Fruit fly (Drosophila melanogaster) whole organism, embryonic: ENCODE measurements around the gene Svil.

ENCODE experiments used
- Asciz ChIP-seq: fragments of 200-800 bp; sonication (Bioruptor generic); optimal IDR thresholded peaks from 2 replicates; lab custom pipeline; 2017; ENCODE audit warnings: missing biosample characterization, mild to moderate bottlenecking, missing genetic modification characterization, missing genetic modification reagents
- CG11504 ChIP-seq: fragments of 200-800 bp; sonication (Bioruptor generic); optimal IDR thresholded peaks from 3 replicates; lab custom pipeline; 2019; ENCODE audit warnings: missing biosample characterization, mild to moderate bottlenecking, missing genetic modification characterization, moderate library complexity
- CG11695 ChIP-seq: fragments of 200-800 bp; sonication (Bioruptor generic); IDR thresholded peaks from 3 replicates; pipeline ENCODE4 v1.3.6; 2022; ENCODE audit warnings: missing biosample characterization, missing genetic modification characterization
- CG12219 ChIP-seq: fragments of 200-800 bp; sonication (Bioruptor generic); optimal IDR thresholded peaks from 3 replicates; lab custom pipeline; 2018; ENCODE audit warnings: missing biosample characterization, mild to moderate bottlenecking, missing genetic modification characterization
- CG12299 ChIP-seq: fragments of 200-800 bp; sonication (Bioruptor generic); optimal IDR thresholded peaks from 2 replicates; lab custom pipeline; 2018; ENCODE audit warnings: missing biosample characterization, mild to moderate bottlenecking, missing genetic modification characterization
- CG13123 ChIP-seq: fragments of 200-800 bp; sonication (Bioruptor generic); optimal IDR thresholded peaks from 2 replicates; lab custom pipeline; 2016; ENCODE audit warnings: missing biosample characterization, missing genetic modification characterization
- CG13296 ChIP-seq: fragments of 200-800 bp; sonication (Bioruptor generic); optimal IDR thresholded peaks from 3 replicates; lab custom pipeline; 2018; ENCODE audit warnings: missing biosample characterization, mild to moderate bottlenecking, missing genetic modification characterization
- CG14014 ChIP-seq: fragments of 200-800 bp; sonication (Bioruptor generic); IDR thresholded peaks from 2 replicates; pipeline ENCODE4 v1.3.6; 2022; ENCODE audit warnings: missing biosample characterization, missing genetic modification characterization
- CG14441 ChIP-seq: fragments of 200-800 bp; sonication (Bioruptor generic); IDR thresholded peaks from 2 replicates; pipeline ENCODE4 v1.3.6; 2022; ENCODE audit warnings: missing biosample characterization, missing genetic modification characterization
- CG14710 ChIP-seq: fragments of 200-800 bp; sonication (Bioruptor generic); optimal IDR thresholded peaks from 3 replicates; lab custom pipeline; 2019; ENCODE audit warnings: missing biosample characterization, mild to moderate bottlenecking, missing genetic modification characterization, moderate library complexity
- CG14965 ChIP-seq: fragments of 200-800 bp; sonication (Bioruptor generic); optimal IDR thresholded peaks from 2 replicates; lab custom pipeline; 2016; ENCODE audit warnings: missing biosample characterization, missing genetic modification characterization, borderline replicate concordance
- CG1602 ChIP-seq: fragments of 200-800 bp; sonication (Bioruptor generic); optimal IDR thresholded peaks from 3 replicates; lab custom pipeline; 2016; ENCODE audit warnings: missing biosample characterization, missing genetic modification characterization
- CG16815 ChIP-seq: fragments of 200-800 bp; sonication (Bioruptor generic); optimal IDR thresholded peaks from 3 replicates; lab custom pipeline; 2017; ENCODE audit warnings: missing biosample characterization, mild to moderate bottlenecking, missing genetic modification characterization
- CG17186 ChIP-seq: fragments of 200-800 bp; sonication (Bioruptor generic); optimal IDR thresholded peaks from 3 replicates; lab custom pipeline; 2017; ENCODE audit warnings: missing biosample characterization, missing genetic modification reagents, missing genetic modification characterization
- CG17385 ChIP-seq: fragments of 200-800 bp; sonication (Bioruptor generic); optimal IDR thresholded peaks from 3 replicates; lab custom pipeline; 2018; ENCODE audit warnings: missing biosample characterization, mild to moderate bottlenecking, missing genetic modification characterization
- CG17912 ChIP-seq: fragments of 200-800 bp; sonication (Bioruptor generic); optimal IDR thresholded peaks from 2 replicates; lab custom pipeline; 2018; ENCODE audit warnings: missing biosample characterization, mild to moderate bottlenecking, missing genetic modification characterization
- CG1832 ChIP-seq: fragments of 200-800 bp; sonication (Bioruptor generic); optimal IDR thresholded peaks from 2 replicates; lab custom pipeline; 2017; ENCODE audit warnings: missing biosample characterization, mild to moderate bottlenecking, missing genetic modification characterization, inconsistent platforms
- CG4854 ChIP-seq: fragments of 200-800 bp; sonication (Bioruptor generic); optimal IDR thresholded peaks from 2 replicates; lab custom pipeline; 2016; ENCODE audit warnings: missing biosample characterization, missing genetic modification characterization, inconsistent platforms
- CG8388 ChIP-seq: fragments of 200-800 bp; sonication (Bioruptor generic); optimal IDR thresholded peaks from 2 replicates; lab custom pipeline; 2019; ENCODE audit warnings: missing biosample characterization, mild to moderate bottlenecking, missing genetic modification characterization, moderate library complexity
- CG8478 ChIP-seq: fragments of >200 bp; optimal IDR thresholded peaks from 2 replicates; lab custom pipeline; 2018
- Dll ChIP-seq: fragments of 200-800 bp; sonication (Bioruptor generic); IDR thresholded peaks from 4 replicates; pipeline ENCODE4 v1.3.6; 2022; ENCODE audit warnings: missing biosample characterization, missing genetic modification characterization; ENCODE audit not compliant: partially characterized antibody
- Ets65A ChIP-seq: fragments of 200-800 bp; sonication (Bioruptor generic); peaks from one replicate; lab custom pipeline; 2016; ENCODE audit warnings: missing biosample characterization, missing genetic modification characterization
- Oaz ChIP-seq: fragments of 200-800 bp; sonication (Bioruptor generic); IDR thresholded peaks from 2 replicates; pipeline ENCODE4 v1.3.6; 2022; ENCODE audit warnings: missing biosample characterization, missing genetic modification characterization
- Optix ChIP-seq: fragments of 200-800 bp; sonication (Bioruptor generic); IDR thresholded peaks from 3 replicates; pipeline ENCODE4 v1.3.6; 2022; ENCODE audit warnings: missing biosample characterization, missing genetic modification characterization
- Rfx ChIP-seq: fragments of 200-800 bp; sonication (Bioruptor generic); IDR thresholded peaks from 2 replicates; pipeline ENCODE4 v1.3.6; 2022; ENCODE audit warnings: missing biosample characterization, missing genetic modification characterization
- Side ChIP-seq: fragments of 200-800 bp; sonication (Bioruptor generic); optimal IDR thresholded peaks from 2 replicates; lab custom pipeline; 2016; ENCODE audit warnings: missing biosample characterization, missing genetic modification characterization
- Sin3A ChIP-seq: fragments of >200 bp; optimal IDR thresholded peaks from 2 replicates; lab custom pipeline; 2018
- Sox102F ChIP-seq: fragments of 200-800 bp; sonication (Bioruptor generic); optimal IDR thresholded peaks from 2 replicates; lab custom pipeline; 2018; ENCODE audit warnings: missing biosample characterization, mild to moderate bottlenecking, missing genetic modification characterization, moderate library complexity
- Taf1 ChIP-seq: fragments of 200-800 bp; sonication (Bioruptor generic); IDR thresholded peaks from 2 replicates; pipeline ENCODE4 v1.3.6; 2022; ENCODE audit warnings: missing biosample characterization, missing genetic modification characterization
- Usf ChIP-seq: fragments of 200-800 bp; sonication (Bioruptor generic); optimal IDR thresholded peaks from 2 replicates; lab custom pipeline; 2017; ENCODE audit warnings: missing genotype, missing biosample characterization, missing genetic modification characterization
- ara ChIP-seq: fragments of 200-800 bp; sonication (Bioruptor generic); IDR thresholded peaks from 2 replicates; pipeline ENCODE4 v1.3.6; 2022; ENCODE audit warnings: missing biosample characterization, missing genetic modification characterization
- chm ChIP-seq: fragments of 200-800 bp; sonication (Bioruptor generic); IDR thresholded peaks from 2 replicates; pipeline ENCODE4 v1.3.6; 2022; ENCODE audit warnings: missing biosample characterization, missing genetic modification characterization
- dimm ChIP-seq: fragments of 200-800 bp; sonication (Bioruptor generic); IDR thresholded peaks from 2 replicates; pipeline ENCODE4 v1.3.6; 2022; ENCODE audit warnings: missing biosample characterization, missing genetic modification characterization
- dmrt99B ChIP-seq: fragments of 200-800 bp; sonication (Bioruptor generic); optimal IDR thresholded peaks from 2 replicates; lab custom pipeline; 2018; ENCODE audit warnings: missing biosample characterization, mild to moderate bottlenecking, missing genetic modification characterization, moderate library complexity
- esg ChIP-seq: fragments of 200-800 bp; sonication (Bioruptor generic); conservative IDR thresholded peaks from 2 replicates; pipeline ENCODE4 v1.3.6; 2022; ENCODE audit warnings: missing biosample characterization, missing genetic modification characterization
- fd64A ChIP-seq: fragments of 200-800 bp; sonication (Bioruptor generic); optimal IDR thresholded peaks from 3 replicates; lab custom pipeline; 2018; ENCODE audit warnings: missing biosample characterization, mild to moderate bottlenecking, missing genetic modification characterization
- gcm2 ChIP-seq: fragments of 200-800 bp; sonication (Bioruptor generic); optimal IDR thresholded peaks from 2 replicates; lab custom pipeline; 2016; ENCODE audit warnings: missing biosample characterization, missing genetic modification characterization
- gem ChIP-seq: fragments of 200-800 bp; sonication (Bioruptor generic); optimal IDR thresholded peaks from 2 replicates; lab custom pipeline; 2019; ENCODE audit warnings: missing biosample characterization, mild to moderate bottlenecking, missing genetic modification characterization, moderate library complexity
- gfzf ChIP-seq: fragments of 200-800 bp; sonication (Bioruptor generic); optimal IDR thresholded peaks from 2 replicates; lab custom pipeline; 2016; ENCODE audit warnings: missing biosample characterization, mild to moderate bottlenecking, missing genetic modification characterization, moderate library complexity
- knrl ChIP-seq: fragments of 200-800 bp; sonication (Bioruptor generic); IDR thresholded peaks from 3 replicates; pipeline ENCODE4 v1.3.6; 2022; ENCODE audit warnings: missing biosample characterization, missing genetic modification characterization; ENCODE audit not compliant: partially characterized antibody
- otp ChIP-seq: fragments of 200-800 bp; sonication (Bioruptor generic); IDR thresholded peaks from 3 replicates; pipeline ENCODE4, ENCODE4 v1.3.6; 2022; ENCODE audit warnings: missing biosample characterization, missing genetic modification characterization
- phol ChIP-seq: fragments of 200-800 bp; sonication (Bioruptor generic); optimal IDR thresholded peaks from 3 replicates; lab custom pipeline; 2018; ENCODE audit warnings: missing biosample characterization, mild to moderate bottlenecking, missing genetic modification characterization, moderate library complexity
- pita ChIP-seq: fragments of 200-800 bp; sonication (Bioruptor generic); optimal IDR thresholded peaks from 2 replicates; lab custom pipeline; 2017; ENCODE audit warnings: missing biosample characterization, mild to moderate bottlenecking, missing genetic modification characterization
- pros ChIP-seq: fragments of 200-800 bp; sonication (Bioruptor generic); optimal IDR thresholded peaks from 3 replicates; lab custom pipeline; 2019; ENCODE audit warnings: missing biosample characterization, mild to moderate bottlenecking, missing genetic modification characterization, moderate library complexity
- psq ChIP-seq: fragments of 200-800 bp; sonication (Bioruptor generic); optimal IDR thresholded peaks from 2 replicates; lab custom pipeline; 2017; ENCODE audit warnings: missing biosample characterization, missing genetic modification characterization
- ro ChIP-seq: fragments of 200-800 bp; sonication (Bioruptor generic); IDR thresholded peaks from 2 replicates; pipeline ENCODE4 v1.3.6; 2022; ENCODE audit warnings: missing biosample characterization, missing genetic modification characterization
- sd ChIP-seq: fragments of 200-800 bp; sonication (Bioruptor generic); optimal IDR thresholded peaks from 3 replicates; lab custom pipeline; 2018; ENCODE audit warnings: missing biosample characterization, mild to moderate bottlenecking, missing genetic modification characterization, moderate library complexity
- shn ChIP-seq: fragments of 200-800 bp; sonication (Bioruptor generic); optimal IDR thresholded peaks from 3 replicates; lab custom pipeline; 2016; ENCODE audit warnings: missing biosample characterization, missing genetic modification characterization
- sisA ChIP-seq: fragments of 200-800 bp; sonication (Bioruptor generic); IDR thresholded peaks from 2 replicates; pipeline ENCODE4 v1.3.6; 2022; ENCODE audit warnings: missing biosample characterization, missing genetic modification characterization
- slou ChIP-seq: fragments of 200-800 bp; sonication (Bioruptor generic); optimal IDR thresholded peaks from 3 replicates; lab custom pipeline; 2016; ENCODE audit warnings: missing biosample characterization, missing genetic modification characterization
- sr ChIP-seq: fragments of 200-800 bp; sonication (Bioruptor generic); IDR thresholded peaks from 3 replicates; pipeline ENCODE4 v1.3.6; 2022; ENCODE audit warnings: missing biosample characterization, missing genetic modification characterization
- vfl ChIP-seq: fragments of 200-800 bp; sonication (Bioruptor generic); optimal IDR thresholded peaks from 2 replicates; lab custom pipeline; 2016; ENCODE audit warnings: missing biosample characterization, missing genetic modification characterization

The Svil gene

dm6 chr3L:2494183-2494541 is 116.7 kb downstream of the Svil start (continued):
- TF ChIP-seq Oaz, result peak; percentile 77
- TF ChIP-seq Sox102F (GFP tag; lab: Kevin White, UChicago), result peak; percentile 73
- no peak for TF ChIP-seq knrl (GFP tag; lab: Robert Waterston, UW)
- peak; percentile 85 for TF ChIP-seq gem (tag; lab: Kevin White, UChicago)
- peak; percentile 94 for TF ChIP-seq Side
- TF ChIP-seq CG16815 (GFP tag; lab: Kevin White, UChicago), result peak; percentile 50
- TF ChIP-seq psq (GFP tag; lab: Kevin White, UChicago), result no peak
- peak; percentile 69 for TF ChIP-seq CG17186 (GFP tag; lab: Kevin White, UChicago)
- peak; percentile 94 for TF ChIP-seq CG11695 (GFP tag; lab: Robert Waterston, UW)
- TF ChIP-seq Dll, result no peak
- no peak for TF ChIP-seq Sin3A (lab: Kevin White, UChicago)
- peak; percentile 51 for TF ChIP-seq Usf (GFP tag; lab: Kevin White, UChicago)
- TF ChIP-seq CG13123 (GFP tag; lab: Kevin White, UChicago), result no peak
- peak; percentile 70 for TF ChIP-seq CG12219 (GFP tag; lab: Kevin White, UChicago)
- no peak for TF ChIP-seq gfzf
- peak; percentile 88 for TF ChIP-seq chm
- TF ChIP-seq CG4854 (GFP tag; lab: Kevin White, UChicago), result peak; percentile 82
- peak; percentile 41; the same call in 1 of the 3 replicates for TF ChIP-seq sr (GFP tag; lab: Robert Waterston, UW)
- TF ChIP-seq Ets65A (GFP tag; lab: Kevin White, UChicago), result peak; percentile 97
- peak; percentile 68 for TF ChIP-seq CG14710 (tag; lab: Kevin White, UChicago)
- TF ChIP-seq otp, result peak; percentile 84
- peak; percentile 93 for TF ChIP-seq CG14441 (GFP tag; lab: Robert Waterston, UW)
- TF ChIP-seq dimm (GFP tag; lab: Robert Waterston, UW), result peak; percentile 73; the same call in 1 of the 2 replicates
- peak; percentile 90 for TF ChIP-seq dmrt99B (tag; lab: Kevin White, UChicago)
- TF ChIP-seq CG14014, result peak; percentile 94
- no peak for TF ChIP-seq pros
- peak; percentile 91 for TF ChIP-seq CG13296 (GFP tag; lab: Kevin White, UChicago)
- TF ChIP-seq esg (GFP tag; lab: Robert Waterston, UW), result peak; percentile 81
- TF ChIP-seq pita (GFP tag; lab: Kevin White, UChicago), result no peak
- peak; percentile 79 for TF ChIP-seq CG17385 (GFP tag; lab: Kevin White, UChicago)
- peak; percentile 56 for TF ChIP-seq CG1602 (GFP tag; lab: Kevin White, UChicago)
- TF ChIP-seq gcm2, result peak; percentile 38
- TF ChIP-seq CG1832, result no peak
- no peak for TF ChIP-seq CG17912 (GFP tag; lab: Kevin White, UChicago)
- peak; percentile 52 for TF ChIP-seq Asciz (GFP tag; lab: Kevin White, UChicago)
- TF ChIP-seq shn (GFP tag; lab: Kevin White, UChicago), result peak; percentile 37
- peak; percentile 40 for TF ChIP-seq CG12299 (tag; lab: Kevin White, UChicago)
- peak; percentile 89 for TF ChIP-seq ara
- TF ChIP-seq sd, result peak; percentile 57
- TF ChIP-seq CG14965 (GFP tag; lab: Kevin White, UChicago), result peak; percentile 47
- peak; percentile 63 for TF ChIP-seq vfl (GFP tag; lab: Kevin White, UChicago)
- peak; percentile 82 for TF ChIP-seq phol (tag; lab: Kevin White, UChicago)
- TF ChIP-seq Taf1, result peak; percentile 94
- TF ChIP-seq CG8388 (GFP tag; lab: Kevin White, UChicago), result peak; percentile 65
- TF ChIP-seq CG8478 (lab: Kevin White, UChicago), result no peak
- TF ChIP-seq Optix (GFP tag; lab: Robert Waterston, UW), result peak; percentile 80; the same call in 2 of the 3 replicates
- peak; percentile 5 for TF ChIP-seq fd64A
- peak; percentile 77 for TF ChIP-seq ro (GFP tag; lab: Robert Waterston, UW)
- TF ChIP-seq slou (GFP tag; lab: Kevin White, UChicago), result peak; percentile 34
- peak; percentile 90 for TF ChIP-seq sisA (GFP tag; lab: Robert Waterston, UW)
- TF ChIP-seq CG11504 (tag; lab: Kevin White, UChicago), result peak; percentile 90
- TF ChIP-seq Rfx (GFP tag; lab: Robert Waterston, UW), result peak; percentile 96
